Worm (Caenorhabditis elegans) whole organism, L4/young adult: Measurements from ENCODE around the gene T01G5.7.

Experiments used
- W03F9.2 ChIP-seq: fragments of 150-350 bp; optimal IDR thresholded peaks from 2 replicates; lab custom pipeline; 2014; ENCODE audit warnings: missing biosample characterization, missing genetic modification characterization
- dao-5 ChIP-seq: sonication (generic microtip); optimal IDR thresholded peaks from 2 replicates; lab custom pipeline; 2016; ENCODE audit warnings: missing genotype, missing genetic modification characterization, moderate library complexity, missing compliant biosample characterization
- him-1 ChIP-seq: sonication (generic microtip); optimal IDR thresholded peaks from 2 replicates; lab custom pipeline; 2016; ENCODE audit warnings: missing genotype, missing genetic modification reagents, missing genetic modification characterization, missing compliant biosample characterization

- TF ChIP-seq him-1 (tag; lab: Kevin White, UChicago) = no peak
- no peak for TF ChIP-seq W03F9.2 (tag; lab: Kevin White, UChicago)
- TF ChIP-seq dao-5 (tag; lab: Kevin White, UChicago) = no peak
Observed at ce11 chrV:15132423-15132822, 20.7 kb downstream of the T01G5.7 start, which contains the start of gene str-171.
